Worm (Caenorhabditis elegans): Measurements from ENCODE around the gene cyp-33D1.

- TF ChIP-seq ref-1 (GFP tag; conservative IDR thresholded peaks at IDR 0.05) (no peak), tab-1 (GFP tag; IDR thresholded peaks at IDR 0.05) (no peak), flt-1 (GFP tag; IDR thresholded peaks at IDR 0.05) (no peak), med-1 (GFP tag; optimal IDR thresholded peaks at IDR 0.05; ENCODE audit: insufficient read depth) (no peak), klf-2 (GFP tag; conservative IDR thresholded peaks at IDR 0.05) (no peak), T22C8.4 (GFP tag; IDR thresholded peaks at IDR 0.05) (no peak), ztf-29 (GFP tag; IDR thresholded peaks at IDR 0.05) (no peak), cog-1 (tag; optimal IDR thresholded peaks at IDR 0.05) (no peak)
These were observed 42.9 kb upstream of the cyp-33D1 start, which contains the start of gene F11A5.15 for ce11 chrV:16218522-16218921.
